Worm (Caenorhabditis elegans): ENCODE results near the gene srh-171.

DNA sequence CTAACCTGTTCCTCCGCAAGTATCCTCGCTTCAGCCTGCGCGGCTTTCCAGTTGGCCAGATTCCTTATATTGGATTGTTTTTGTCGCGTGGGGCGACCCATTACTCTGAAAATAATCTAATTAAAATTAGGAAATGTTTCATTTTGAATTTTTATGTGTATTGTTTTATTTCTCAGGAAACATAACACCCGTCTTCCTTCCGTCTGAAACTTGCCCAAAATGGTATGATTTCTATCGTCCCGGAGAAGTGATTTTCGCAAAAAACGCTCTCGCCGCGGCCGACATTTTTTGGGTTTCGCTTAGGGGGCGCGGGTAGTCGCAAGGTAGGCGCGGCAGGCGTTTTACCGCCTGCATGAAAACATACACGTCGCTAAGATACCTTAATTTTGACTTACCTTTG, 20.7 kb downstream of the srh-171 start, which contains the start of gene clec-260:
- no peak for TF ChIP-seq unc-86 (tag; optimal IDR thresholded peaks at IDR 0.05)
- TF ChIP-seq mec-3 (tag; optimal IDR thresholded peaks at IDR 0.05; ENCODE audit: borderline replicate concordance), result no peak
- no peak for TF ChIP-seq pha-2 (tag; optimal IDR thresholded peaks at IDR 0.05)
- no peak for TF ChIP-seq ets-4 (tag; optimal IDR thresholded peaks at IDR 0.05)
- no peak for TF ChIP-seq pqm-1 (tag; optimal IDR thresholded peaks at IDR 0.05)
- no peak for TF ChIP-seq dmd-4 (tag; optimal IDR thresholded peaks at IDR 0.05; ENCODE audit: borderline replicate concordance)
- no peak for TF ChIP-seq dve-1 (tag; optimal IDR thresholded peaks at IDR 0.05)
